Worm (Caenorhabditis elegans) whole organism, L4 larva: ENCODE results near the gene M70.5.
"Not testable (repeated sequence)": the region's sequence is repeated elsewhere in the genome, so short reads cannot be mapped to it uniquely, and the experiment has no call there.

Source experiments
- ces-1 ChIP-seq: fragments of 150-350 bp; sonication (generic microtip); optimal IDR thresholded peaks from 4 replicates; lab custom pipeline; 2014; ENCODE audit warnings: missing biosample characterization, missing genetic modification reagents, missing genetic modification characterization
- daf-12 ChIP-seq: fragments of 150-350 bp; optimal IDR thresholded peaks from 2 replicates; lab custom pipeline; 2014; ENCODE audit warnings: missing biosample characterization, missing genetic modification reagents, missing genetic modification characterization
- egl-43 ChIP-seq: fragments of 200-800 bp; sonication (Bioruptor generic); IDR thresholded peaks from 2 replicates; pipeline ENCODE4 v1.3.6; 2022; ENCODE audit warnings: missing genetic modification reagents, missing genetic modification characterization, missing compliant biosample characterization
- snpc-4 ChIP-seq: fragments of 150-350 bp; optimal IDR thresholded peaks from 2 replicates; lab custom pipeline; 2014; ENCODE audit warnings: missing biosample characterization, missing genetic modification characterization
- spr-3 ChIP-seq: fragments of 200-800 bp; sonication (Bioruptor generic); optimal IDR thresholded peaks from 2 replicates; lab custom pipeline; 2018; ENCODE audit warnings: mild to moderate bottlenecking, missing genetic modification characterization, missing compliant biosample characterization

DNA sequence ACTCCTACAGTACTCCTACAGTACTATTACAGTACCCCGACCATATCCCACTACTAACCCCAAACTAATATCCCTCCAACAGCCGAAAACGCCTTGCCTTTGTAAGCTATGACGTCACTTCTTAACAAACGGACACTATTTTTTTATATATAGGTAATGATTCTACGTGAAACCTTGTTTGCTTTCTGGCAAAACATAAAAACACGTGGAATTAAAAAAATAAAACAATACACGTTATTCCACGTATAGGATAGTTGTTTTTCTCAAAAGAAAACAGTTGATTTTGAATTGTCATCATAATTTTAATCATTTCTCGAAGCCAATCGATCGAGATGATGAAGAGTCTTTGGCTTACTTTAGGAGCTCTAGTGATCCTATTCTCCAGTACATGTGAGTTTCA, 29.9 kb downstream of the M70.5 start, which contains the start of gene M70.1:
- not testable (repeated sequence) for TF ChIP-seq ces-1; spr-3 (GFP tag; lab: Kevin White, UChicago); snpc-4; daf-12 (tag; lab: Kevin White, UChicago); egl-43
